Fruit fly (Drosophila melanogaster): Measurements from ENCODE around the gene Pde1c.

The Pde1c gene

DNA sequence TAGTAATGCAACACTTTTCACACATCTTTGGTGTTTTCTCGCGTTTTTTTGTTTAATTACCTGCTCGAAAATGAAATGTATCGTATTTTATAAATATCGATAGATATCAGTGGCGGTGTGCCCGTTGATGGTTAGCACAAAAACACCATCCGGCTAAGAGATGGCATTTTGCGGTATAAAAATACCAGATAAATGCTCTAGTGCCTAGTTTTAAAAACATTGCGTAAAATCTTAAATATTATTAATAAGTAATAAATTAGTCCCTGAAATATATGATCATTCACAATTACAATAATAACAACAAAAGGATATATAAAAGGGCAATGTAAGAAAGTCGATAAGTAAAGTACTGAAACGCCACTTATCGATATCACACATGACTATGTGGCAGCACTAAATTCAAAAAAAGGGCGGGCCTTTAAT, 114.7 kb downstream of the Pde1c start, which contains the start of gene CycY (continued):
- TF ChIP-seq CG2116 (GFP tag; optimal IDR thresholded peaks at IDR 0.05) (peak; percentile 83), repo (GFP tag; optimal IDR thresholded peaks at IDR 0.05) (no peak), CoRest (tag; optimal IDR thresholded peaks at IDR 0.05) (peak; percentile 30), ssp (GFP tag; IDR thresholded peaks at IDR 0.05) (0 out of 2 replicates have a peak, but pooled peaks have one; percentile 9), lilli (GFP tag; optimal IDR thresholded peaks at IDR 0.05) (no peak), Doc3 (GFP tag; IDR thresholded peaks at IDR 0.05; ENCODE audit: partially characterized antibody) (peak; percentile 70), Oaz (GFP tag; IDR thresholded peaks at IDR 0.05) (no peak), CG7357 (GFP tag; IDR thresholded peaks at IDR 0.05) (no peak), Xbp1 (GFP tag; optimal IDR thresholded peaks at IDR 0.05) (peak; percentile 34), CG11398 (GFP tag; optimal IDR thresholded peaks at IDR 0.05) (no peak), Hand (GFP tag; optimal IDR thresholded peaks at IDR 0.05) (no peak), CG14860 (GFP tag; IDR thresholded peaks at IDR 0.05; ENCODE audit: partially characterized antibody) (peak; percentile 20; the same call in 1 of the 3 replicates), pum (GFP tag; optimal IDR thresholded peaks at IDR 0.05) (no peak), zen (tag; optimal IDR thresholded peaks at IDR 0.05) (peak; percentile 67), CG11695 (GFP tag; IDR thresholded peaks at IDR 0.05) (no peak), CG2712 (tag; optimal IDR thresholded peaks at IDR 0.05) (peak; percentile 67), CG9797 (GFP tag; optimal IDR thresholded peaks at IDR 0.05) (peak; percentile 88), CG8924 (tag; optimal IDR thresholded peaks at IDR 0.05) (peak; percentile 33), otp (GFP tag; IDR thresholded peaks at IDR 0.05) (no peak), Opbp (GFP tag; IDR thresholded peaks at IDR 0.05; ENCODE audit: partially characterized antibody) (peak; percentile 65; the same call in 2 of the 3 replicates), Hr3 (GFP tag; optimal IDR thresholded peaks at IDR 0.05) (no peak), YL-1 (GFP tag; optimal IDR thresholded peaks at IDR 0.05) (peak; percentile 40), CG16779 (GFP tag; IDR thresholded peaks at IDR 0.05) (no peak), CG8478 (optimal IDR thresholded peaks at IDR 0.05) (no peak), CG8388 (GFP tag; optimal IDR thresholded peaks at IDR 0.05) (no peak), CG12155 (GFP tag; optimal IDR thresholded peaks at IDR 0.05) (peak; percentile 17), ttk (GFP tag; IDR thresholded peaks at IDR 0.05) (no peak), CG13424 (tag; optimal IDR thresholded peaks at IDR 0.05) (peak; percentile 14), chinmo (GFP tag; IDR thresholded peaks at IDR 0.05; ENCODE audit: partially characterized antibody) (no peak), CG17829 (tag; optimal IDR thresholded peaks at IDR 0.05) (peak; percentile 36), crol (GFP tag; IDR thresholded peaks at IDR 0.05) (no peak), Rfx (GFP tag; IDR thresholded peaks at IDR 0.05) (no peak), aop (GFP tag; IDR thresholded peaks at IDR 0.05) (no peak), ro (GFP tag; IDR thresholded peaks at IDR 0.05) (no peak), BEAF-32 (GFP tag; optimal IDR thresholded peaks at IDR 0.05) (peak; percentile 79), CG4730 (GFP tag; IDR thresholded peaks at IDR 0.05) (no peak), Dip2 (GFP tag; IDR thresholded peaks at IDR 0.05) (no peak), ac (GFP tag; optimal IDR thresholded peaks at IDR 0.05) (no peak), CG8290 (GFP tag; optimal IDR thresholded peaks at IDR 0.05) (no peak), CG8290 (tag; optimal IDR thresholded peaks at IDR 0.05) (no peak), CG13287 (GFP tag; IDR thresholded peaks at IDR 0.05; ENCODE audit: partially characterized antibody) (peak; percentile 80), Nf-YA (GFP tag; IDR thresholded peaks at IDR 0.05) (no peak), B-H2 (GFP tag; optimal IDR thresholded peaks at IDR 0.05) (no peak), CG14710 (tag; optimal IDR thresholded peaks at IDR 0.05) (peak; percentile 74), Ets97D (GFP tag; optimal IDR thresholded peaks at IDR 0.05) (peak; percentile 22), CHES-1-like (GFP tag; optimal IDR thresholded peaks at IDR 0.05) (no peak), gsb-n (tag; optimal IDR thresholded peaks at IDR 0.05) (peak; percentile 38), her (GFP tag; optimal IDR thresholded peaks at IDR 0.05) (no peak), CG18262 (tag; optimal IDR thresholded peaks at IDR 0.05) (peak; percentile 36), pnt (GFP tag; optimal IDR thresholded peaks at IDR 0.05) (no peak), CG4707 (GFP tag; optimal IDR thresholded peaks at IDR 0.05) (no peak), Blimp-1 (GFP tag; optimal IDR thresholded peaks at IDR 0.05) (peak; percentile 19)
